Fruit fly (Drosophila melanogaster): ENCODE results near the gene skl.

skl gene

dm6 chr3L:18430600-18430999 lies 9.1 kb downstream of the skl start:
- TF ChIP-seq CG5204 (GFP tag; optimal IDR thresholded peaks at IDR 0.05) (no peak), Crg-1 (GFP tag; optimal IDR thresholded peaks at IDR 0.05) (no peak), Hr96 (GFP tag; optimal IDR thresholded peaks at IDR 0.05) (no peak), kay (GFP tag; ENCODE audit: borderline replicate concordance) (no peak), ovo (GFP tag; optimal IDR thresholded peaks at IDR 0.05) (no peak), Mnt (GFP tag; optimal IDR thresholded peaks at IDR 0.05) (no peak), toe (GFP tag; optimal IDR thresholded peaks at IDR 0.05) (no peak), CG7045 (GFP tag; optimal IDR thresholded peaks at IDR 0.05) (no peak), cnc (optimal IDR thresholded peaks at IDR 0.05) (no peak)

dm6 chr3L:18425288-18425687 lies 14.5 kb downstream of the skl start:
- TF ChIP-seq bab1 (GFP tag; optimal IDR thresholded peaks at IDR 0.05) = no peak
- TF ChIP-seq CG33017 (tag; optimal IDR thresholded peaks at IDR 0.05) = no peak
- TF ChIP-seq Hr96 (GFP tag; optimal IDR thresholded peaks at IDR 0.05) = no peak
- no peak for TF ChIP-seq CG14711 (tag; optimal IDR thresholded peaks at IDR 0.05)
- TF ChIP-seq cnc (optimal IDR thresholded peaks at IDR 0.05) = no peak
- no peak for TF ChIP-seq cic (GFP tag; optimal IDR thresholded peaks at IDR 0.05)
- no peak for TF ChIP-seq tj (GFP tag; optimal IDR thresholded peaks at IDR 0.05)
- TF ChIP-seq CG7101 (tag; optimal IDR thresholded peaks at IDR 0.05) = no peak
- no peak for TF ChIP-seq CG5204 (GFP tag; optimal IDR thresholded peaks at IDR 0.05)
- TF ChIP-seq toe (GFP tag; optimal IDR thresholded peaks at IDR 0.05) = no peak
- no peak for TF ChIP-seq Clk (GFP tag; optimal IDR thresholded peaks at IDR 0.05)
- TF ChIP-seq ovo (GFP tag; optimal IDR thresholded peaks at IDR 0.05) = no peak
- TF ChIP-seq CG11617 (GFP tag; optimal IDR thresholded peaks at IDR 0.05) = no peak

DNA sequence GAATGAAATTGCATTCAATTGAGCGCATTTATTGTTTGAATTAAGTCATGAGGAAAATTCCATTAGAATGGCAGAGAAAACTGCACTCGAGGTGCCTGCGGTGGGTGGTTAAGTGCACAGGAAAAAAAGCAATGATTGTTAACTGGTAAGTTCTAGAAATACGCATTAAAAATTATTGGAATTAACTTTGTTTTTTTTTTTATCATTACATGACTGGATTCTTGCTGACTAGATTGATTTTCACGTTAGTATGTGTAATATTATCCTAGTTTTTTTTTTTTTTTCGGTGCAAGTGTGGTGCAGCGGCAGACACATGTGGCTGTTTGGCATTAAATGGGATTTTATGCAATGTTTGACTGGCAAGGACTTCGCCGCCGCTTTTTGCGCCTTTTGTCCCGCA lies 16.7 kb downstream of the skl start:
- TF ChIP-seq CG7045 (GFP tag; optimal IDR thresholded peaks at IDR 0.05) (no peak), CG14711 (tag; optimal IDR thresholded peaks at IDR 0.05) (no peak), Clk (GFP tag; optimal IDR thresholded peaks at IDR 0.05) (no peak), bab1 (GFP tag; optimal IDR thresholded peaks at IDR 0.05) (no peak), cic (GFP tag; optimal IDR thresholded peaks at IDR 0.05) (no peak), CG1620 (GFP tag; optimal IDR thresholded peaks at IDR 0.05) (no peak), CG7101 (tag; optimal IDR thresholded peaks at IDR 0.05) (no peak), ovo (GFP tag; optimal IDR thresholded peaks at IDR 0.05) (no peak), CG33017 (tag; optimal IDR thresholded peaks at IDR 0.05) (no peak), tj (GFP tag; optimal IDR thresholded peaks at IDR 0.05) (no peak), CG12768 (GFP tag; optimal IDR thresholded peaks at IDR 0.05) (no peak), Hr96 (GFP tag; optimal IDR thresholded peaks at IDR 0.05) (no peak), pad (GFP tag; optimal IDR thresholded peaks at IDR 0.05) (no peak), toe (GFP tag; optimal IDR thresholded peaks at IDR 0.05) (no peak), cnc (optimal IDR thresholded peaks at IDR 0.05) (no peak)

DNA sequence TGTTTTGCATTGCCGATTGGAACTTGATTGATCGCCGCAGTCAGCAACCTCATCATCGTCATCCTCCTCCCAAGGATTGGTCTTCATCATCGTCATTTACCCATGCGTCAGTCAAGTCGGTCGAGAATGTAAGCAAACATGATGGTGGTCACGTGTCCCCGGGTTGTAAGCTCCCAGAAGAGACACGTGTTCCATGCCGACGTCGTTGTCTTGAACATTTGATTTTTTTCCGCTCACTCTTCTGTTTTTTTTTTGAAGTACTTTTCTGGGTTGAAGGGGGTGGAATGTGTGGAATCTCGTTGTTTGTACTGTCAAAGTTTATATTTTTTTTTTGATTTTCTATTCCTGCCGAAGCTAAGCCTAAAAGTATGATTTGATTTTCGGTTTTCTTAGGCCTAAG lies 21.9 kb downstream of the skl start:
- no peak for TF ChIP-seq pad (GFP tag; optimal IDR thresholded peaks at IDR 0.05)

dm6 chr3L:18411334-18411733 lies 28.4 kb downstream of the skl start:
- TF ChIP-seq Mnt (GFP tag; optimal IDR thresholded peaks at IDR 0.05) (no peak), CG1620 (GFP tag; optimal IDR thresholded peaks at IDR 0.05) (no peak), Hr96 (GFP tag; optimal IDR thresholded peaks at IDR 0.05) (no peak), cnc (optimal IDR thresholded peaks at IDR 0.05) (no peak), Crg-1 (GFP tag; optimal IDR thresholded peaks at IDR 0.05) (no peak), cic (GFP tag; optimal IDR thresholded peaks at IDR 0.05) (no peak), CG12768 (GFP tag; optimal IDR thresholded peaks at IDR 0.05) (no peak), pad (GFP tag; optimal IDR thresholded peaks at IDR 0.05) (no peak), CG14711 (tag; optimal IDR thresholded peaks at IDR 0.05) (no peak), toe (GFP tag; optimal IDR thresholded peaks at IDR 0.05) (no peak), CG7045 (GFP tag; optimal IDR thresholded peaks at IDR 0.05) (no peak), bab1 (GFP tag; optimal IDR thresholded peaks at IDR 0.05) (no peak), tj (GFP tag; optimal IDR thresholded peaks at IDR 0.05) (no peak), CG33017 (tag; optimal IDR thresholded peaks at IDR 0.05) (no peak), ovo (GFP tag; optimal IDR thresholded peaks at IDR 0.05) (no peak)

dm6 chr3L:18405569-18406358 lies 34.0 kb downstream of the skl start:
- TF ChIP-seq Clk (GFP tag; optimal IDR thresholded peaks at IDR 0.05) = no peak
- TF ChIP-seq bab1 (GFP tag; optimal IDR thresholded peaks at IDR 0.05) = no peak
- no peak for TF ChIP-seq CG1620 (GFP tag; optimal IDR thresholded peaks at IDR 0.05)

DNA sequence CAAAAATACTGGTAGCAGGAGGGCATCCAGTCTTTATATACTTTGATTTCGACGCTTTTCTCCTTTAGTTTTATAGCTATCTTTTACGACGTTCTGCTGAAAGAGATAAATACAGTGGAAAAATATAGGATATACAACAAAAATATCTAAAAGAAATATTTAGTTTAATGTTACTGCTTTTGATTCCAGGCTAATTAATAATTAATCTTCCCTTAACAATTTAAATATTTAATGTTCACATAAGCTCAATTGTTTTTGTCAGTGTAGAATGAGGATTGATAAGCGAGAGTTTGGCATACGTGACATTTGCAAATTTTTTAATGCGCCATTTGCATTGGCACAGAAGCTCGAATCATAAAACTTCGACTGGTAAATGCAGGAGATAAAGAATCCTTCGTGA lies 35.4 kb downstream of the skl start:
- TF ChIP-seq Mnt (GFP tag; optimal IDR thresholded peaks at IDR 0.05) = no peak
- no peak for TF ChIP-seq CG14711 (tag; optimal IDR thresholded peaks at IDR 0.05)
- TF ChIP-seq kay (GFP tag; ENCODE audit: borderline replicate concordance) = no peak

Measured in whole organism, adult.